Fruit fly (Drosophila melanogaster) whole organism, prepupa: ENCODE results near the gene CG13309.
A peak's percentile ranks its signal among the peaks of the same experiment; 100 is the strongest.

ENCODE experiments used
- CG10631 ChIP-seq: fragments of 200-800 bp; sonication (Bioruptor generic); optimal IDR thresholded peaks from 2 replicates; lab custom pipeline; 2016; ENCODE audit warnings: missing biosample characterization, missing genetic modification characterization
- CG11294 ChIP-seq: fragments of 200-800 bp; sonication (Bioruptor generic); IDR thresholded peaks from 2 replicates; pipeline ENCODE4 v1.3.6; 2022; ENCODE audit warnings: missing biosample characterization, missing genetic modification characterization
- CG11762 ChIP-seq: fragments of 200-800 bp; sonication (Bioruptor generic); optimal IDR thresholded peaks from 3 replicates; lab custom pipeline; 2016; ENCODE audit warnings: missing biosample characterization, missing genetic modification characterization; ENCODE audit not compliant: insufficient read depth
- CG15336 ChIP-seq: fragments of 200-800 bp; sonication (Bioruptor generic); IDR thresholded peaks from 2 replicates; pipeline ENCODE4 v1.3.6; 2022; ENCODE audit warnings: missing biosample characterization, missing genetic modification characterization
- CG1621 ChIP-seq: fragments of 200-800 bp; sonication (Bioruptor generic); optimal IDR thresholded peaks from 3 replicates; lab custom pipeline; 2018; ENCODE audit warnings: missing biosample characterization, mild to moderate bottlenecking, missing genetic modification characterization
- CG16779 ChIP-seq: fragments of 200-800 bp; sonication (Bioruptor generic); optimal IDR thresholded peaks from 3 replicates; lab custom pipeline; 2017; ENCODE audit warnings: missing biosample characterization, mild to moderate bottlenecking, missing genetic modification characterization
- CG31627 ChIP-seq: fragments of 200-800 bp; sonication (Bioruptor generic); optimal IDR thresholded peaks from 3 replicates; lab custom pipeline; 2016; ENCODE audit warnings: missing biosample characterization, missing genetic modification characterization
- CG32006 ChIP-seq: fragments of 200-800 bp; sonication (Bioruptor generic); optimal IDR thresholded peaks from 3 replicates; lab custom pipeline; 2017; ENCODE audit warnings: missing biosample characterization, mild to moderate bottlenecking, missing genetic modification characterization
- CG4318 ChIP-seq: fragments of 200-800 bp; sonication (Bioruptor generic); optimal IDR thresholded peaks from 3 replicates; lab custom pipeline; 2017; ENCODE audit warnings: missing biosample characterization, mild to moderate bottlenecking, missing genetic modification characterization
- CG6163 ChIP-seq: fragments of 200-800 bp; sonication (Bioruptor generic); IDR thresholded peaks from 3 replicates; pipeline ENCODE4 v1.3.6; 2022; ENCODE audit warnings: missing biosample characterization, missing genetic modification characterization
- CG6276 ChIP-seq: fragments of 200-800 bp; sonication (Bioruptor generic); optimal IDR thresholded peaks from 2 replicates; lab custom pipeline; 2017; ENCODE audit warnings: missing biosample characterization, mild to moderate bottlenecking, missing genetic modification characterization
- CG6792 ChIP-seq: fragments of 200-800 bp; sonication (Bioruptor generic); optimal IDR thresholded peaks from 3 replicates; lab custom pipeline; 2016; ENCODE audit warnings: missing biosample characterization, missing genetic modification characterization
- CG6808 ChIP-seq: fragments of 200-800 bp; sonication (Bioruptor generic); optimal IDR thresholded peaks from 3 replicates; lab custom pipeline; 2017; ENCODE audit warnings: missing biosample characterization, missing genetic modification characterization, mild to moderate bottlenecking, moderate library complexity, missing genetic modification reagents
- CG6854 ChIP-seq: fragments of 200-800 bp; sonication (Bioruptor generic); optimal IDR thresholded peaks from 2 replicates; lab custom pipeline; 2017; ENCODE audit warnings: missing biosample characterization, mild to moderate bottlenecking, missing genetic modification characterization
- CG7368 ChIP-seq: fragments of 200-800 bp; sonication (Bioruptor generic); optimal IDR thresholded peaks from 3 replicates; lab custom pipeline; 2016; ENCODE audit warnings: missing biosample characterization, missing genetic modification characterization
- CG8119 ChIP-seq: fragments of 200-800 bp; sonication (Bioruptor generic); IDR thresholded peaks from 3 replicates; pipeline ENCODE4 v1.3.6; 2022; ENCODE audit warnings: missing biosample characterization, missing genetic modification characterization
- CG8632 ChIP-seq: fragments of 200-800 bp; sonication (Bioruptor generic); optimal IDR thresholded peaks from 3 replicates; lab custom pipeline; 2016; ENCODE audit warnings: missing biosample characterization, missing genetic modification characterization
- Eip75B ChIP-seq: fragments of 200-800 bp; sonication (Bioruptor generic); optimal IDR thresholded peaks from 3 replicates; lab custom pipeline; 2016; ENCODE audit warnings: missing biosample characterization, missing genetic modification characterization
- Eip78C ChIP-seq: fragments of 200-800 bp; sonication (Bioruptor generic); peaks from one replicate; lab custom pipeline; 2016; ENCODE audit warnings: missing biosample characterization, missing genetic modification characterization
- Eip93F ChIP-seq: fragments of 200-800 bp; sonication (Bioruptor generic); optimal IDR thresholded peaks from 2 replicates; lab custom pipeline; 2016; ENCODE audit warnings: missing biosample characterization, mild to moderate bottlenecking, missing genetic modification characterization
- Ets21C ChIP-seq: fragments of 200-800 bp; sonication (Bioruptor generic); optimal IDR thresholded peaks from 3 replicates; lab custom pipeline; 2016; ENCODE audit warnings: missing biosample characterization, missing genetic modification characterization
- Ets96B ChIP-seq: fragments of 200-800 bp; optimal IDR thresholded peaks from 2 replicates; lab custom pipeline; 2019; ENCODE audit warnings: missing biosample characterization, mild to moderate bottlenecking, missing genetic modification characterization, moderate library complexity
- Gug ChIP-seq: fragments of 200-800 bp; sonication (Bioruptor generic); IDR thresholded peaks from 2 replicates; pipeline ENCODE4 v1.3.6; 2022; ENCODE audit warnings: missing biosample characterization, missing genetic modification characterization
- Hr38 ChIP-seq: sonication (Bioruptor generic); optimal IDR thresholded peaks from 2 replicates; lab custom pipeline; 2016; ENCODE audit warnings: missing biosample characterization, missing genetic modification characterization
- Hr39 ChIP-seq: fragments of 200-800 bp; sonication (Bioruptor generic); optimal IDR thresholded peaks from 2 replicates; lab custom pipeline; 2016; ENCODE audit warnings: missing biosample characterization, missing genetic modification characterization
- Met ChIP-seq: fragments of 200-800 bp; sonication (Bioruptor generic); optimal IDR thresholded peaks from 3 replicates; lab custom pipeline; 2016; ENCODE audit warnings: missing biosample characterization, missing genetic modification characterization
- OdsH ChIP-seq: fragments of 200-800 bp; sonication (Bioruptor generic); optimal IDR thresholded peaks from 3 replicates; lab custom pipeline; 2016; ENCODE audit warnings: missing biosample characterization, missing genetic modification characterization
- Smox ChIP-seq: fragments of 200-800 bp; sonication (Bioruptor generic); optimal IDR thresholded peaks from 3 replicates; lab custom pipeline; 2016; ENCODE audit warnings: missing biosample characterization, missing genetic modification characterization
- Sox102F ChIP-seq: fragments of 200-800 bp; sonication (Bioruptor generic); optimal IDR thresholded peaks from 2 replicates; lab custom pipeline; 2016; ENCODE audit warnings: missing biosample characterization, mild to moderate bottlenecking, missing genetic modification characterization
- Sox14 ChIP-seq: fragments of 200-800 bp; sonication (Bioruptor generic); optimal IDR thresholded peaks from 3 replicates; lab custom pipeline; 2016; ENCODE audit warnings: missing biosample characterization, missing genetic modification characterization
- achi ChIP-seq: fragments of 200-800 bp; sonication (Bioruptor generic); optimal IDR thresholded peaks from 3 replicates; lab custom pipeline; 2016; ENCODE audit warnings: missing biosample characterization, missing genetic modification characterization
- acj6 ChIP-seq: fragments of 200-800 bp; sonication (Bioruptor generic); optimal IDR thresholded peaks from 3 replicates; lab custom pipeline; 2016; ENCODE audit warnings: missing biosample characterization, missing genetic modification characterization
- cyc ChIP-seq: fragments of 200-800 bp; sonication (Bioruptor generic); optimal IDR thresholded peaks from 3 replicates; lab custom pipeline; 2016; ENCODE audit warnings: missing biosample characterization, missing genetic modification characterization
- dac ChIP-seq: fragments of 200-800 bp; sonication (Bioruptor generic); optimal IDR thresholded peaks from 2 replicates; lab custom pipeline; 2017; ENCODE audit warnings: missing biosample characterization, mild to moderate bottlenecking, missing genetic modification characterization
- dsx ChIP-seq: fragments of 200-800 bp; optimal IDR thresholded peaks from 3 replicates; lab custom pipeline; 2019; ENCODE audit warnings: missing biosample characterization, mild to moderate bottlenecking, missing genetic modification characterization, moderate library complexity; ENCODE audit not compliant: poor library complexity, severe bottlenecking
- eg ChIP-seq: fragments of 200-800 bp; sonication (Bioruptor generic); IDR thresholded peaks from 3 replicates; pipeline ENCODE4 v1.3.6; 2022; ENCODE audit warnings: missing biosample characterization, missing genetic modification characterization
- fd59A ChIP-seq: fragments of 200-800 bp; sonication (Bioruptor generic); optimal IDR thresholded peaks from 2 replicates; lab custom pipeline; 2017; ENCODE audit warnings: missing biosample characterization, mild to moderate bottlenecking, missing genetic modification characterization, missing genetic modification reagents
- fd85E ChIP-seq: fragments of 200-800 bp; sonication (Bioruptor generic); optimal IDR thresholded peaks from 3 replicates; lab custom pipeline; 2016; ENCODE audit warnings: missing biosample characterization, missing genetic modification characterization
- lz ChIP-seq: fragments of 200-800 bp; sonication (Bioruptor generic); optimal IDR thresholded peaks from 3 replicates; lab custom pipeline; 2016; ENCODE audit warnings: missing biosample characterization, missing genetic modification characterization
- pdm3 ChIP-seq: fragments of 200-800 bp; sonication (Bioruptor generic); optimal IDR thresholded peaks from 3 replicates; lab custom pipeline; 2016; ENCODE audit warnings: missing biosample characterization, missing genetic modification characterization
- salr ChIP-seq, 2 experiments: fragments of 200-800 bp; sonication (Bioruptor generic); optimal IDR thresholded peaks; 3 replicates each; lab custom pipeline; 2016 to 2018; ENCODE audit warnings: missing biosample characterization in 2 of 2, missing genetic modification characterization in 2 of 2, mild to moderate bottlenecking in 1 of 2
- spab ChIP-seq: fragments of 200-800 bp; sonication (Bioruptor generic); optimal IDR thresholded peaks from 2 replicates; lab custom pipeline; 2017; ENCODE audit warnings: missing biosample characterization, mild to moderate bottlenecking, missing genetic modification characterization, missing genetic modification reagents
- ss ChIP-seq, 2 experiments: fragments of 200-800 bp; sonication (Bioruptor generic); optimal IDR thresholded peaks; 2 replicates in 1 of 2; 3 replicates in 1 of 2; lab custom pipeline; 2017 to 2018; ENCODE audit warnings: mild to moderate bottlenecking in 2 of 2, missing biosample characterization in 2 of 2, missing genetic modification characterization in 2 of 2, moderate library complexity in 1 of 2
- topi ChIP-seq: fragments of 200-800 bp; sonication (Bioruptor generic); optimal IDR thresholded peaks from 3 replicates; lab custom pipeline; 2016; ENCODE audit warnings: missing biosample characterization, missing genetic modification characterization

CG13309 gene

dm6 chr3L:8813484-8813883, 3.3 kb downstream of the CG13309 start (continued):
- peak; percentile 56 for TF ChIP-seq fd59A (GFP tag; lab: Kevin White, UChicago)
- peak; percentile 85 for TF ChIP-seq CG15336 (GFP tag; lab: Robert Waterston, UW)
- TF ChIP-seq Ets21C (GFP tag; lab: Kevin White, UChicago): no peak
- TF ChIP-seq dsx (GFP tag; lab: Kevin White, UChicago): peak; percentile 48
- TF ChIP-seq Ets96B: peak; percentile 47
- TF ChIP-seq Hr38 (GFP tag; lab: Kevin White, UChicago): no peak
- TF ChIP-seq cyc: no peak
- peak; percentile 44 for TF ChIP-seq Sox14
- peak; percentile 4 for TF ChIP-seq topi (GFP tag; lab: Kevin White, UChicago)
- peak; percentile 30 for TF ChIP-seq Eip75B (GFP tag; lab: Kevin White, UChicago)
- no peak for TF ChIP-seq CG1621 (tag; lab: Kevin White, UChicago)
- TF ChIP-seq pdm3 (GFP tag; lab: Kevin White, UChicago): peak; percentile 20
- TF ChIP-seq CG11294: peak; percentile 78
- peak; percentile 86 for TF ChIP-seq eg (GFP tag; lab: Robert Waterston, UW)
- peak; percentile 39 for TF ChIP-seq acj6 (GFP tag; lab: Kevin White, UChicago)
- TF ChIP-seq CG6792 (GFP tag; lab: Kevin White, UChicago): peak; percentile 5
- peak; percentile 46 for TF ChIP-seq spab
- no peak for TF ChIP-seq fd85E (GFP tag; lab: Kevin White, UChicago)
- peak; percentile 50 for TF ChIP-seq achi (GFP tag; lab: Kevin White, UChicago)
- TF ChIP-seq CG32006 (GFP tag; lab: Kevin White, UChicago): peak; percentile 68
- no peak for TF ChIP-seq Eip93F (GFP tag; lab: Kevin White, UChicago)
- no peak for TF ChIP-seq dac
- TF ChIP-seq CG10631: peak; percentile 32
- no peak for TF ChIP-seq Sox102F (GFP tag; lab: Kevin White, UChicago)
- peak; percentile 84 for TF ChIP-seq CG8119 (GFP tag; lab: Robert Waterston, UW)
- peak in 1 of 2 experiments; percentile 53 for TF ChIP-seq salr (GFP tag; optimal IDR thresholded peaks at IDR 0.05; lab: Kevin White, UChicago)
- peak; percentile 60 for TF ChIP-seq Gug (GFP tag; lab: Robert Waterston, UW)
- no peak for TF ChIP-seq Smox (GFP tag; lab: Kevin White, UChicago)
- no peak for TF ChIP-seq CG16779 (tag; lab: Kevin White, UChicago)
- TF ChIP-seq CG7368 (GFP tag; lab: Kevin White, UChicago): peak; percentile 7
- TF ChIP-seq Eip78C (GFP tag; lab: Kevin White, UChicago): peak; percentile 90
- TF ChIP-seq CG8632 (GFP tag; lab: Kevin White, UChicago): peak; percentile 5
- TF ChIP-seq CG11762 (GFP tag; lab: Kevin White, UChicago): no peak
- no peak for TF ChIP-seq CG31627 (GFP tag; lab: Kevin White, UChicago)
- peak; percentile 85 for TF ChIP-seq CG6163 (GFP tag; lab: Robert Waterston, UW)
- TF ChIP-seq Met (GFP tag; lab: Kevin White, UChicago): no peak
- TF ChIP-seq CG6854: no peak
- peak; percentile 9 for TF ChIP-seq CG4318 (GFP tag; lab: Kevin White, UChicago)
- TF ChIP-seq, all 60 proteins: peak for 37

DNA sequence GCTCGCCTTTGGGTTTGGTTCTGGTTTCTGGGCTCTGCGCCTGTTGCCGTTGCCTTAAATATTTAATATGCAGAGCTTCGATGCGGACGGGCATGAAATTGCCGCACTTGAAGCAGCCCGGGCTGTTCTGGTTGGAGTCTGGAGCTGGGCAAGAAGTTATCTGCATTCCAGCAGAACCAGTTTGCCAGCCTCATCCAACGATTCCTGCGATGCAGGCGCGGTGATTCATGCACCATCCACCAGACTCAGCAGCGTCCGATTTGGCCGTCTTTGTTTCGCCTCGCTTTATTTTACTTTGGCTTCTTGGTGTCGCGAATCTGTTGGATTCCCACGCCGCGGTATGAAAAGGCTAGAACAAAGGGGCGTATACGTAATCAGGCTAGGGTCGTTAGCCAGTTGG, 9.2 kb downstream of the CG13309 start:
- TF ChIP-seq Hr38 (GFP tag; lab: Kevin White, UChicago): no peak
- no peak for TF ChIP-seq CG6276 (GFP tag; lab: Kevin White, UChicago)
- TF ChIP-seq lz (GFP tag; lab: Kevin White, UChicago): no peak
- TF ChIP-seq CG6854: peak; percentile 34
- TF ChIP-seq CG6808: peak; percentile 6
- TF ChIP-seq CG11762 (GFP tag; lab: Kevin White, UChicago): no peak
- peak in 1 of 2 experiments; percentile 18 for TF ChIP-seq ss (GFP tag; optimal IDR thresholded peaks at IDR 0.05; lab: Kevin White, UChicago)
- peak; percentile 7 for TF ChIP-seq Met (GFP tag; lab: Kevin White, UChicago)
- peak; percentile 10 for TF ChIP-seq Sox102F (GFP tag; lab: Kevin White, UChicago)
- TF ChIP-seq CG6163 (GFP tag; lab: Robert Waterston, UW): no peak
- peak; percentile 15 for TF ChIP-seq Eip78C (GFP tag; lab: Kevin White, UChicago)
- TF ChIP-seq Hr39: no peak
- no peak for TF ChIP-seq OdsH (GFP tag; lab: Kevin White, UChicago)
- TF ChIP-seq acj6 (GFP tag; lab: Kevin White, UChicago): no peak
- TF ChIP-seq Smox (GFP tag; lab: Kevin White, UChicago): no peak
